Worm (Caenorhabditis elegans): ENCODE results near the gene clec-135.

ce11 chrII:4258683-4259082 is at the start of gene clec-135:
- TF ChIP-seq F13H6.1 (tag; optimal IDR thresholded peaks at IDR 0.05): no peak
- no peak for TF ChIP-seq skn-1 (tag; optimal IDR thresholded peaks at IDR 0.05)
- TF ChIP-seq unc-39 (tag; optimal IDR thresholded peaks at IDR 0.05): no peak
- TF ChIP-seq ZK546.5 (tag; optimal IDR thresholded peaks at IDR 0.05): no peak
- no peak for TF ChIP-seq elt-1 (tag; optimal IDR thresholded peaks at IDR 0.05)
- TF ChIP-seq snpc-4 (tag; optimal IDR thresholded peaks at IDR 0.05): no peak
- TF ChIP-seq ztf-11 (tag; optimal IDR thresholded peaks at IDR 0.05): no peak
- TF ChIP-seq ceh-16 (tag; optimal IDR thresholded peaks at IDR 0.05): no peak
- TF ChIP-seq dmd-4 (tag; optimal IDR thresholded peaks at IDR 0.05): no peak
- no peak for TF ChIP-seq nhr-23 (tag; optimal IDR thresholded peaks at IDR 0.05)
- no peak for TF ChIP-seq ceh-82 (tag; optimal IDR thresholded peaks at IDR 0.05)
